Fruit fly (Drosophila melanogaster) Kc167 (cell line): ENCODE data around the gene CG13071.

ENCODE experiments used
- Myc ChIP-seq: fragments of >200 bp; optimal IDR thresholded peaks from 2 replicates; lab custom pipeline; 2017; ENCODE audit warnings: missing external identifiers
- h ChIP-seq: fragments of >200 bp; optimal IDR thresholded peaks from 3 replicates; lab custom pipeline; 2018; ENCODE audit warnings: missing external identifiers
- insv ChIP-seq: fragments of >200 bp; optimal IDR thresholded peaks from 3 replicates; lab custom pipeline; 2018; ENCODE audit warnings: missing external identifiers
- ttk ChIP-seq: sonication (Bioruptor generic); optimal IDR thresholded peaks from 2 replicates; lab custom pipeline; 2017; ENCODE audit warnings: missing external identifiers

- TF ChIP-seq insv (no peak), h (no peak), Myc (lab: Kevin White, UChicago) (no peak), ttk (lab: Kevin White, UChicago) (no peak)
Observed at dm6 chr3L:16277135-16277534, 14.6 kb downstream of the CG13071 start, which contains the start of gene CG13065.
